Fruit fly (Drosophila melanogaster): ENCODE results near the gene CG4702.

Gene CG4702

dm6 chr3R:12128151-12128970 is at the start of gene CG4702:
Gene CG4702, minus strand, starts transcription at chr3R:12128201.
- TF ChIP-seq Pif1A (GFP tag; optimal IDR thresholded peaks at IDR 0.05) (no peak), gl (tag; optimal IDR thresholded peaks at IDR 0.05) (no peak), Pif1B (GFP tag; optimal IDR thresholded peaks at IDR 0.05) (no peak), fd96Ca (GFP tag; IDR thresholded peaks at IDR 0.05) (no peak), CG10348 (GFP tag; IDR thresholded peaks at IDR 0.05) (no peak), CG8159 (tag; optimal IDR thresholded peaks at IDR 0.05) (peak; percentile 5), CG12605 (GFP tag; IDR thresholded peaks at IDR 0.05) (no peak), Ets98B (GFP tag; IDR thresholded peaks at IDR 0.05) (no peak), Snoo (tag; optimal IDR thresholded peaks at IDR 0.05) (no peak), CG14655 (GFP tag; optimal IDR thresholded peaks at IDR 0.05) (peak; percentile 12), EcR (GFP tag; optimal IDR thresholded peaks at IDR 0.05) (no peak)

dm6 chr3R:12168348-12168747 is 40.3 kb upstream of the CG4702 start:
- peak; percentile 55; the same call in 2 of the 3 replicates for TF ChIP-seq fd96Ca (GFP tag; IDR thresholded peaks at IDR 0.05)
- TF ChIP-seq CG4496 (GFP tag; IDR thresholded peaks at IDR 0.05): peak; percentile 58; the same call in 2 of the 3 replicates
- TF ChIP-seq Pif1B (GFP tag; optimal IDR thresholded peaks at IDR 0.05): no peak
- TF ChIP-seq CG34367 (tag; optimal IDR thresholded peaks at IDR 0.05): no peak
- peak; percentile 18; the same call in 1 of the 2 replicates for TF ChIP-seq Ets98B (GFP tag; IDR thresholded peaks at IDR 0.05)
- no peak for TF ChIP-seq D1 (tag; optimal IDR thresholded peaks at IDR 0.05)
- no peak for TF ChIP-seq CG9948 (tag; optimal IDR thresholded peaks at IDR 0.05)
- no peak for TF ChIP-seq gl (tag; optimal IDR thresholded peaks at IDR 0.05)
- no peak for TF ChIP-seq Pif1A (GFP tag; optimal IDR thresholded peaks at IDR 0.05)
- TF ChIP-seq CG14655 (GFP tag; optimal IDR thresholded peaks at IDR 0.05): peak; percentile 52
- TF ChIP-seq CG8159 (tag; optimal IDR thresholded peaks at IDR 0.05): peak; percentile 3
- no peak for TF ChIP-seq CG32121 (GFP tag; IDR thresholded peaks at IDR 0.05)
- no peak for TF ChIP-seq CG15710 (tag; optimal IDR thresholded peaks at IDR 0.05)
- peak; percentile 22; the same call in 1 of the 2 replicates for TF ChIP-seq CG12605 (GFP tag; IDR thresholded peaks at IDR 0.05)

DNA sequence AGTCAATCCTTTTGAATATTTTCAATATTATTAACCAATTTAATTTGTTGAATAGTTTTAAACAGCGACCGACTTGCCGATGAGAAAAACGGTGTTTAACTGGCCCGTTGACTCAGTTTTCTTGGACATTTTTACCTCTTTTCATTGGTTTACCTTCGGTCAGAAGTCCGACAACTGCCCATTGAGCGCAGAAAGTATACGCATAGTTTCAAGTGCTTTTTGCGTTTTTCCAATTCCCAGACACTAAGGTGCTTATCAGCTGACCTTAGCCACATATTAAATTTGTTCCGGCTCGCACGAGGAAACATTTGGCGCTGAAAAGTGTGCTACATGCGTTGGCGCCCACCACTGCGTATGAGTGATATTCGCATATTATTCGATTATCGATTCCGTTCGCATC is 38.1 kb upstream of the CG4702 start, which contains the start of gene Cpn:
Cpn (minus strand) TSS at position 101 of the 400 bp plus-strand sequence.
- TF ChIP-seq Ets98B (GFP tag; IDR thresholded peaks at IDR 0.05) (no peak), CG32121 (GFP tag; IDR thresholded peaks at IDR 0.05) (no peak), gl (tag; optimal IDR thresholded peaks at IDR 0.05) (no peak), rn (GFP tag; IDR thresholded peaks at IDR 0.05) (no peak), fd96Ca (GFP tag; IDR thresholded peaks at IDR 0.05) (no peak), CG15710 (tag; optimal IDR thresholded peaks at IDR 0.05) (no peak), CG17806 (tag; optimal IDR thresholded peaks at IDR 0.05) (no peak), CG34367 (tag; optimal IDR thresholded peaks at IDR 0.05) (no peak), CG8159 (tag; optimal IDR thresholded peaks at IDR 0.05) (no peak), D1 (tag; optimal IDR thresholded peaks at IDR 0.05) (no peak), EcR (GFP tag; optimal IDR thresholded peaks at IDR 0.05) (no peak)

dm6 chr3R:12158495-12158894 is 30.5 kb upstream of the CG4702 start, which contains the start of gene dpr15:
Gene dpr15, minus strand, starts transcription at chr3R:12158595.
- no peak for TF ChIP-seq D1 (tag; optimal IDR thresholded peaks at IDR 0.05)
- TF ChIP-seq CG8159 (tag; optimal IDR thresholded peaks at IDR 0.05): no peak
- TF ChIP-seq CG14655 (GFP tag; optimal IDR thresholded peaks at IDR 0.05): no peak
- TF ChIP-seq CG12605 (GFP tag; IDR thresholded peaks at IDR 0.05): no peak
- TF ChIP-seq rn (GFP tag; IDR thresholded peaks at IDR 0.05): no peak
- TF ChIP-seq CG9948 (tag; optimal IDR thresholded peaks at IDR 0.05): no peak

DNA sequence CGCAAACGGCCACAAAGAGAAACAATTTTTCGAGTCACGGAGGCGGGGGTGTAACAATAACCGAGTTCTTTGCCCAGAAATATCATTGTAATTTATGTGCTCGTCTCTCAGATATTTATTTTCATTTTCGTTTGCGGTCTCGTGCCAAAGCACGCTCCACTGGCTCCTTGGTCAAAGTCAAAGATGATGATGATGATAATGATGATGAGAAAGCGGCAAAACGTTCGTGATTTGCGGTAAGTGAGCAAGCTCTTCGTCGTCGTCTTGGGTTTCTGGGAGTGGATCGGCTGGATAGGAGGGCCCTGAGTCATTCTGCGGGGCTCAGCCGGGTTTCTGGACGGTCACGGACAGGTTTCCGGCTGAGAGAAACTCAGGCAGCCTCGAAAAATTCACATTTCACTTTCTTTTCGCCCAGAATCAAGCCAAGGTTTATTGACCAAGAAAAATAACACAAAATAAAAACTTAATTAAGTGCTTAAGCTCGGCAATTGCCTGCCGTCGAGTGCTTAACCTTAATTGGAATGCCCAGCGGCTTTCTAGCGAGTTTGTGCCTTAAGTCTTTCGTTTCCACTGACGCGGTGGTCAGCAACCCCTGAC is 2.5 kb downstream of the CG4702 start:
- TF ChIP-seq CG34367 (tag; optimal IDR thresholded peaks at IDR 0.05) (no peak), rn (GFP tag; IDR thresholded peaks at IDR 0.05) (no peak), CG32121 (GFP tag; IDR thresholded peaks at IDR 0.05) (no peak), gl (tag; optimal IDR thresholded peaks at IDR 0.05) (no peak), EcR (GFP tag; optimal IDR thresholded peaks at IDR 0.05) (no peak), CG4496 (GFP tag; IDR thresholded peaks at IDR 0.05) (no peak), Snoo (tag; optimal IDR thresholded peaks at IDR 0.05) (no peak), CG14655 (GFP tag; optimal IDR thresholded peaks at IDR 0.05) (no peak), fd96Ca (GFP tag; IDR thresholded peaks at IDR 0.05) (no peak), D1 (tag; optimal IDR thresholded peaks at IDR 0.05) (no peak), CG12605 (GFP tag; IDR thresholded peaks at IDR 0.05) (no peak), CG9948 (tag; optimal IDR thresholded peaks at IDR 0.05) (no peak), Pif1B (GFP tag; optimal IDR thresholded peaks at IDR 0.05) (no peak), Ets98B (GFP tag; IDR thresholded peaks at IDR 0.05) (no peak), CG10348 (GFP tag; IDR thresholded peaks at IDR 0.05) (no peak), CG17806 (tag; optimal IDR thresholded peaks at IDR 0.05) (no peak), CG15710 (tag; optimal IDR thresholded peaks at IDR 0.05) (no peak)

- no peak for TF ChIP-seq CG34367 (tag; optimal IDR thresholded peaks at IDR 0.05)
- no peak for TF ChIP-seq CG32121 (GFP tag; IDR thresholded peaks at IDR 0.05)
- TF ChIP-seq Pif1B (GFP tag; optimal IDR thresholded peaks at IDR 0.05): no peak
- TF ChIP-seq fd96Ca (GFP tag; IDR thresholded peaks at IDR 0.05): no peak
- TF ChIP-seq CG15710 (tag; optimal IDR thresholded peaks at IDR 0.05): no peak
- no peak for TF ChIP-seq gl (tag; optimal IDR thresholded peaks at IDR 0.05)
- no peak for TF ChIP-seq CG8301 (tag; optimal IDR thresholded peaks at IDR 0.05)
- TF ChIP-seq EcR (GFP tag; optimal IDR thresholded peaks at IDR 0.05): no peak
- no peak for TF ChIP-seq Snoo (tag; optimal IDR thresholded peaks at IDR 0.05)
These were observed 3.2 kb downstream of the CG4702 start for dm6 chr3R:12124843-12125242.

All from whole organism, pupa.